Worm (Caenorhabditis elegans) whole organism, L2 larva: ENCODE measurements around the gene R02D5.3.
A peak's percentile ranks its signal among the peaks of the same experiment; 100 is the strongest.

Source experiments
- C34F6.9 ChIP-seq: fragments of 150-350 bp; optimal IDR thresholded peaks from 2 replicates; lab custom pipeline; 2014; ENCODE audit warnings: missing biosample characterization, missing genetic modification characterization
- F13H6.1 ChIP-seq: sonication (generic microtip); optimal IDR thresholded peaks from 2 replicates; lab custom pipeline; 2016; ENCODE audit warnings: missing genetic modification characterization, missing compliant biosample characterization
- R02D3.7 ChIP-seq: fragments of 150-350 bp; optimal IDR thresholded peaks from 2 replicates; lab custom pipeline; 2014; ENCODE audit warnings: missing biosample characterization, missing genetic modification characterization
- alr-1 ChIP-seq: fragments of 150-350 bp; optimal IDR thresholded peaks from 2 replicates; lab custom pipeline; 2014; ENCODE audit warnings: missing biosample characterization, missing genetic modification characterization
- aly-2 ChIP-seq: fragments of 150-350 bp; optimal IDR thresholded peaks from 2 replicates; lab custom pipeline; 2014; ENCODE audit warnings: missing biosample characterization, missing genetic modification characterization
- ama-1 ChIP-seq: fragments of 150-350 bp; optimal IDR thresholded peaks from 2 replicates; lab custom pipeline; 2018; ENCODE audit warnings: inconsistent platforms
- blmp-1 ChIP-seq: sonication (generic microtip); optimal IDR thresholded peaks from 2 replicates; lab custom pipeline; 2017; ENCODE audit warnings: missing genetic modification characterization, mild to moderate bottlenecking, missing compliant biosample characterization, antibody characterized with exemption, moderate library complexity; ENCODE audit not compliant: insufficient read depth
- ceh-16 ChIP-seq: fragments of 150-350 bp; optimal IDR thresholded peaks from 2 replicates; lab custom pipeline; 2014; ENCODE audit warnings: missing biosample characterization, missing genetic modification characterization
- ceh-82 ChIP-seq: fragments of 150-350 bp; optimal IDR thresholded peaks from 2 replicates; lab custom pipeline; 2014; ENCODE audit warnings: missing biosample characterization, missing genetic modification characterization
- crh-2 ChIP-seq: sonication (generic microtip); optimal IDR thresholded peaks from 2 replicates; lab custom pipeline; 2017; ENCODE audit warnings: missing biosample characterization, missing genetic modification characterization
- dmd-4 ChIP-seq: sonication (generic microtip); optimal IDR thresholded peaks from 2 replicates; lab custom pipeline; 2017; ENCODE audit warnings: missing biosample characterization, missing genetic modification characterization
- egl-27 ChIP-seq: sonication (generic microtip); optimal IDR thresholded peaks from 3 replicates; lab custom pipeline; 2017; ENCODE audit warnings: missing biosample characterization, missing genetic modification reagents, missing genetic modification characterization
- elt-1 ChIP-seq: fragments of 150-350 bp; optimal IDR thresholded peaks from 2 replicates; lab custom pipeline; 2014; ENCODE audit warnings: missing biosample characterization, missing genetic modification characterization
- fos-1 ChIP-seq: fragments of 150-350 bp; optimal IDR thresholded peaks from 2 replicates; lab custom pipeline; 2014; ENCODE audit warnings: missing biosample characterization, missing genetic modification characterization
- gmeb-1 ChIP-seq: fragments of 150-350 bp; optimal IDR thresholded peaks from 2 replicates; lab custom pipeline; 2014; ENCODE audit warnings: missing biosample characterization, missing genetic modification characterization
- lin-11 ChIP-seq: fragments of 150-350 bp; sonication (generic microtip); optimal IDR thresholded peaks from 2 replicates; lab custom pipeline; 2014; ENCODE audit warnings: missing biosample characterization, missing genetic modification characterization, inconsistent platforms, mixed read lengths
- lin-13 ChIP-seq: fragments of 150-350 bp; optimal IDR thresholded peaks from 2 replicates; lab custom pipeline; 2014; ENCODE audit warnings: missing biosample characterization, missing genetic modification reagents, missing genetic modification characterization
- lin-39 ChIP-seq: fragments of 150-350 bp; optimal IDR thresholded peaks from 2 replicates; lab custom pipeline; 2014; ENCODE audit warnings: missing biosample characterization, missing genetic modification reagents, missing genetic modification characterization
- lsy-2 ChIP-seq, 2 experiments: fragments of 150-350 bp in 1 of 2; sonication (generic microtip) in 1 of 2; optimal IDR thresholded peaks; 2 replicates each; lab custom pipeline; 2014 to 2017; ENCODE audit warnings: missing biosample characterization in 2 of 2, missing genetic modification characterization in 2 of 2
- mab-5 ChIP-seq: fragments of 150-350 bp; optimal IDR thresholded peaks from 2 replicates; lab custom pipeline; 2014; ENCODE audit warnings: missing biosample characterization, missing genetic modification characterization
- mdl-1 ChIP-seq, 2 experiments: fragments of 150-350 bp in 1 of 2; sonication (generic microtip) in 1 of 2; optimal IDR thresholded peaks; 2 replicates each; lab custom pipeline; 2017; ENCODE audit warnings: missing biosample characterization in 2 of 2, missing genetic modification characterization in 2 of 2
- nhr-10 ChIP-seq: sonication (generic microtip); optimal IDR thresholded peaks from 2 replicates; lab custom pipeline; 2017; ENCODE audit warnings: missing biosample characterization, missing genetic modification characterization
- nhr-11 ChIP-seq: fragments of 150-350 bp; optimal IDR thresholded peaks from 2 replicates; lab custom pipeline; 2014; ENCODE audit warnings: missing biosample characterization, missing genetic modification characterization
- nhr-23 ChIP-seq: fragments of 150-350 bp; optimal IDR thresholded peaks from 2 replicates; lab custom pipeline; 2014; ENCODE audit warnings: missing biosample characterization, missing genetic modification reagents, missing genetic modification characterization
- nhr-237 ChIP-seq: fragments of 150-350 bp; optimal IDR thresholded peaks from 2 replicates; lab custom pipeline; 2014; ENCODE audit warnings: missing biosample characterization, missing genetic modification characterization
- nhr-25 ChIP-seq: fragments of 150-350 bp; sonication (generic microtip); optimal IDR thresholded peaks from 3 replicates; lab custom pipeline; 2014; ENCODE audit warnings: missing biosample characterization, missing genetic modification characterization
- nhr-6 ChIP-seq: fragments of 150-350 bp; optimal IDR thresholded peaks from 2 replicates; lab custom pipeline; 2014; ENCODE audit warnings: missing biosample characterization, missing genetic modification characterization
- nhr-77 ChIP-seq: fragments of 150-350 bp; optimal IDR thresholded peaks from 2 replicates; lab custom pipeline; 2014; ENCODE audit warnings: missing biosample characterization, missing genetic modification characterization
- peb-1 ChIP-seq: fragments of 150-350 bp; optimal IDR thresholded peaks from 2 replicates; lab custom pipeline; 2014; ENCODE audit warnings: missing biosample characterization, missing genetic modification characterization
- sem-4 ChIP-seq: fragments of 150-350 bp; optimal IDR thresholded peaks from 2 replicates; lab custom pipeline; 2014; ENCODE audit warnings: missing biosample characterization, missing genetic modification reagents, missing genetic modification characterization
- skn-1 ChIP-seq: sonication (generic microtip); optimal IDR thresholded peaks from 2 replicates; lab custom pipeline; 2017; ENCODE audit warnings: missing biosample characterization, missing genetic modification characterization
- sma-3 ChIP-seq: sonication (generic microtip); optimal IDR thresholded peaks from 2 replicates; lab custom pipeline; 2016; ENCODE audit warnings: missing genetic modification reagents, missing genetic modification characterization, missing compliant biosample characterization
- sma-9 ChIP-seq, 2 experiments: fragments of 150-350 bp in 1 of 2; sonication (generic microtip) in 1 of 2; optimal IDR thresholded peaks; 2 replicates each; lab custom pipeline; 2014 to 2016; ENCODE audit warnings: missing genetic modification characterization in 2 of 2, mild to moderate bottlenecking in 1 of 2, missing biosample characterization in 1 of 2, missing compliant biosample characterization in 1 of 2, missing genetic modification reagents in 1 of 2, moderate library complexity in 1 of 2
- snpc-4 ChIP-seq: fragments of 150-350 bp; optimal IDR thresholded peaks from 2 replicates; lab custom pipeline; 2014; ENCODE audit warnings: missing biosample characterization, missing genetic modification characterization
- unc-39 ChIP-seq: fragments of 150-350 bp; optimal IDR thresholded peaks from 2 replicates; lab custom pipeline; 2014; ENCODE audit warnings: missing biosample characterization, missing genetic modification characterization
- unc-55 ChIP-seq: fragments of 150-350 bp; sonication (generic microtip); optimal IDR thresholded peaks from 3 replicates; lab custom pipeline; 2014; ENCODE audit warnings: missing biosample characterization, missing genetic modification reagents, missing genetic modification characterization
- zag-1 ChIP-seq: fragments of 150-350 bp; optimal IDR thresholded peaks from 2 replicates; lab custom pipeline; 2014; ENCODE audit warnings: missing biosample characterization, missing genetic modification characterization
- ztf-1 ChIP-seq: fragments of 200-800 bp; sonication (Bioruptor generic); conservative IDR thresholded peaks from 2 replicates; pipeline ENCODE4 v1.3.6; 2022; ENCODE audit warnings: missing genetic modification characterization, missing compliant biosample characterization
- ztf-11 ChIP-seq: sonication (generic microtip); optimal IDR thresholded peaks from 2 replicates; lab custom pipeline; 2017; ENCODE audit warnings: missing biosample characterization, missing genetic modification characterization
- ztf-4 ChIP-seq: fragments of 150-350 bp; optimal IDR thresholded peaks from 2 replicates; lab custom pipeline; 2014; ENCODE audit warnings: missing biosample characterization, missing genetic modification characterization

R02D5.3 gene

ce11 chrV:14501136-14501535 is 18.2 kb downstream of the R02D5.3 start, which contains the start of gene R02D5.24:
TSS of gene R02D5.24 (plus strand) at chrV:14501340.
- TF ChIP-seq snpc-4 (tag; lab: Kevin White, UChicago) = no peak
- no peak for TF ChIP-seq zag-1 (tag; lab: Kevin White, UChicago)
- TF ChIP-seq alr-1 (tag; lab: Kevin White, UChicago) = no peak
- no peak for TF ChIP-seq nhr-23 (tag; lab: Kevin White, UChicago)
- TF ChIP-seq unc-39 (tag; lab: Kevin White, UChicago) = no peak
- no peak for TF ChIP-seq skn-1 (tag; lab: Kevin White, UChicago)
- no peak for TF ChIP-seq mdl-1 (tag; optimal IDR thresholded peaks at IDR 0.05; lab: Kevin White, UChicago)
- no peak for TF ChIP-seq ceh-16 (tag; lab: Kevin White, UChicago)
- TF ChIP-seq, all 48 proteins: peak for 0

- TF ChIP-seq sma-9 (GFP tag; optimal IDR thresholded peaks at IDR 0.05; lab: Kevin White, UChicago) (peak; percentile 1), sma-9 (tag; optimal IDR thresholded peaks at IDR 0.05; lab: Kevin White, UChicago) (no peak), unc-39 (tag; lab: Kevin White, UChicago) (no peak), skn-1 (tag; lab: Kevin White, UChicago) (peak; percentile 47), ztf-11 (no peak), fos-1 (tag; lab: Kevin White, UChicago) (peak; percentile 92), sma-3 (GFP tag; lab: Kevin White, UChicago) (peak; percentile 8)
- TF ChIP-seq, all 48 proteins: peak for 4
Observed at ce11 chrV:14503065-14503464, 20.1 kb downstream of the R02D5.3 start.

ce11 chrV:14504120-14504519 is 21.2 kb downstream of the R02D5.3 start:
- TF ChIP-seq fos-1 (tag; lab: Kevin White, UChicago) (peak; percentile 32), blmp-1 (no peak)

ce11 chrV:14504774-14505173 is 21.8 kb downstream of the R02D5.3 start:
- TF ChIP-seq fos-1 (tag; lab: Kevin White, UChicago) = peak; percentile 68
- no peak for TF ChIP-seq C34F6.9 (tag; lab: Kevin White, UChicago)
- no peak for TF ChIP-seq nhr-23 (tag; lab: Kevin White, UChicago)
- TF ChIP-seq snpc-4 (tag; lab: Kevin White, UChicago) = no peak
- TF ChIP-seq unc-39 (tag; lab: Kevin White, UChicago) = no peak
- no peak for TF ChIP-seq nhr-10 (tag; lab: Kevin White, UChicago)
- peak; percentile 41 for TF ChIP-seq ceh-16 (tag; lab: Kevin White, UChicago)
- no peak for TF ChIP-seq lin-39 (tag; lab: Kevin White, UChicago)
- TF ChIP-seq dmd-4 = no peak
- no peak for TF ChIP-seq elt-1 (tag; lab: Kevin White, UChicago)
- TF ChIP-seq nhr-25 (tag; lab: Kevin White, UChicago) = no peak

- no peak for TF ChIP-seq nhr-77 (tag; lab: Kevin White, UChicago)
- TF ChIP-seq nhr-11 = no peak
- TF ChIP-seq skn-1 (tag; lab: Kevin White, UChicago) = peak; percentile 28
- peak; percentile 85 for TF ChIP-seq elt-1 (tag; lab: Kevin White, UChicago)
- TF ChIP-seq alr-1 (tag; lab: Kevin White, UChicago) = no peak
- TF ChIP-seq nhr-6 (tag; lab: Kevin White, UChicago) = no peak
- TF ChIP-seq ama-1 (lab: Kevin White, UChicago) = no peak
- no peak for TF ChIP-seq C34F6.9 (tag; lab: Kevin White, UChicago)
- no peak for TF ChIP-seq snpc-4 (tag; lab: Kevin White, UChicago)
- peak; percentile 24 for TF ChIP-seq gmeb-1 (tag; lab: Kevin White, UChicago)
- TF ChIP-seq unc-55 (GFP tag; lab: Kevin White, UChicago) = no peak
- no peak for TF ChIP-seq ztf-11
- TF ChIP-seq ztf-1 = no peak
- no peak for TF ChIP-seq R02D3.7
- TF ChIP-seq ceh-82 (tag; lab: Kevin White, UChicago) = no peak
- no peak for TF ChIP-seq dmd-4
- no peak for TF ChIP-seq nhr-23 (tag; lab: Kevin White, UChicago)
- no peak for TF ChIP-seq lin-11
- TF ChIP-seq nhr-237 (tag; lab: Kevin White, UChicago) = no peak
- no peak for TF ChIP-seq peb-1 (tag; lab: Kevin White, UChicago)
- TF ChIP-seq ztf-4 (tag; lab: Kevin White, UChicago) = no peak
- TF ChIP-seq blmp-1 = peak; percentile 33
- peak; percentile 40 for TF ChIP-seq sma-9 (GFP tag; optimal IDR thresholded peaks at IDR 0.05; lab: Kevin White, UChicago)
- no peak for TF ChIP-seq sma-9 (tag; optimal IDR thresholded peaks at IDR 0.05; lab: Kevin White, UChicago)
- peak; percentile 48 for TF ChIP-seq nhr-25 (tag; lab: Kevin White, UChicago)
- peak; percentile 73 for TF ChIP-seq egl-27
- no peak for TF ChIP-seq mab-5 (tag; lab: Kevin White, UChicago)
- TF ChIP-seq F13H6.1 (tag; lab: Kevin White, UChicago) = no peak
- no peak for TF ChIP-seq nhr-10 (tag; lab: Kevin White, UChicago)
- peak; percentile 44 for TF ChIP-seq sma-3 (GFP tag; lab: Kevin White, UChicago)
- TF ChIP-seq fos-1 (tag; lab: Kevin White, UChicago) = peak; percentile 90
- no peak for TF ChIP-seq crh-2 (tag; lab: Kevin White, UChicago)
- no peak for TF ChIP-seq aly-2
- TF ChIP-seq lsy-2 (tag; optimal IDR thresholded peaks at IDR 0.05; lab: Kevin White, UChicago) = no peak
- TF ChIP-seq ceh-16 (tag; lab: Kevin White, UChicago) = peak; percentile 89
- no peak for TF ChIP-seq lin-39 (tag; lab: Kevin White, UChicago)
- TF ChIP-seq sem-4 = peak; percentile 42
- no peak for TF ChIP-seq unc-39 (tag; lab: Kevin White, UChicago)
- no peak for TF ChIP-seq lin-13 (GFP tag; lab: Kevin White, UChicago)
- no peak for TF ChIP-seq zag-1 (tag; lab: Kevin White, UChicago)
Observed at ce11 chrV:14505745-14506214, 22.8 kb downstream of the R02D5.3 start.
